Worm (Caenorhabditis elegans): ENCODE results near the gene D2007.2.

- TF ChIP-seq klf-2 (GFP tag; conservative IDR thresholded peaks at IDR 0.05), result no peak
- TF ChIP-seq ztf-29 (GFP tag; IDR thresholded peaks at IDR 0.05), result no peak
Observed at ce11 chrIII:8121132-8121531, 27.6 kb upstream of the D2007.2 start, which contains the start of gene gei-8.
